Fruit fly (Drosophila melanogaster) whole organism, embryonic: ENCODE results near the gene CG17687.
A peak's percentile ranks its signal among the peaks of the same experiment; 100 is the strongest.

Experiments
- ATbp ChIP-seq: fragments of 200-800 bp; sonication (Bioruptor generic); optimal IDR thresholded peaks from 2 replicates; lab custom pipeline; 2017; ENCODE audit warnings: missing biosample characterization, mild to moderate bottlenecking, missing genetic modification characterization, missing genetic modification reagents
- Ada2b ChIP-seq: fragments of 200-800 bp; sonication (Bioruptor generic); IDR thresholded peaks from 2 replicates; pipeline ENCODE4 v1.3.6; 2022; ENCODE audit warnings: missing biosample characterization, missing genetic modification characterization
- Blimp-1 ChIP-seq: fragments of 200-800 bp; sonication (Bioruptor generic); optimal IDR thresholded peaks from 3 replicates; lab custom pipeline; 2018; ENCODE audit warnings: missing biosample characterization, missing genetic modification characterization, mild to moderate bottlenecking, moderate library complexity, missing genetic modification reagents
- BtbVII ChIP-seq: fragments of 200-800 bp; sonication (Bioruptor generic); optimal IDR thresholded peaks from 3 replicates; lab custom pipeline; 2017; ENCODE audit warnings: missing biosample characterization, mild to moderate bottlenecking, missing genetic modification characterization
- C15 ChIP-seq: fragments of 200-800 bp; sonication (Bioruptor generic); IDR thresholded peaks from 3 replicates; pipeline ENCODE4 v1.3.6; 2022; ENCODE audit warnings: missing biosample characterization, missing genetic modification characterization
- CG10979 ChIP-seq: fragments of 200-800 bp; sonication (Bioruptor generic); optimal IDR thresholded peaks from 2 replicates; lab custom pipeline; 2018; ENCODE audit warnings: missing biosample characterization, mild to moderate bottlenecking, missing genetic modification characterization, moderate library complexity
- CG12104 ChIP-seq: fragments of 200-800 bp; sonication (Bioruptor generic); optimal IDR thresholded peaks from 3 replicates; lab custom pipeline; 2016; ENCODE audit warnings: missing biosample characterization, missing genetic modification characterization
- CG12236 ChIP-seq: fragments of 200-800 bp; sonication (Bioruptor generic); optimal IDR thresholded peaks from 2 replicates; lab custom pipeline; 2016; ENCODE audit warnings: missing biosample characterization, missing genetic modification characterization
- CG1233 ChIP-seq: fragments of 200-800 bp; sonication (Bioruptor generic); optimal IDR thresholded peaks from 4 replicates; lab custom pipeline; 2018; ENCODE audit warnings: missing biosample characterization, mild to moderate bottlenecking, missing genetic modification characterization
- CG1602 ChIP-seq: fragments of 200-800 bp; sonication (Bioruptor generic); optimal IDR thresholded peaks from 3 replicates; lab custom pipeline; 2016; ENCODE audit warnings: missing biosample characterization, missing genetic modification characterization
- CG1603 ChIP-seq: fragments of 200-800 bp; sonication (Bioruptor generic); optimal IDR thresholded peaks from 2 replicates; lab custom pipeline; 2019; ENCODE audit warnings: missing biosample characterization, mild to moderate bottlenecking, missing genetic modification characterization, moderate library complexity
- CG31388 ChIP-seq: fragments of 200-800 bp; sonication (Bioruptor generic); optimal IDR thresholded peaks from 2 replicates; lab custom pipeline; 2016; ENCODE audit warnings: missing biosample characterization, missing genetic modification characterization
- CG4854 ChIP-seq: fragments of 200-800 bp; sonication (Bioruptor generic); optimal IDR thresholded peaks from 2 replicates; lab custom pipeline; 2016; ENCODE audit warnings: missing biosample characterization, missing genetic modification characterization, inconsistent platforms
- CG5180 ChIP-seq: fragments of 200-800 bp; sonication (Bioruptor generic); optimal IDR thresholded peaks from 3 replicates; lab custom pipeline; 2017; ENCODE audit warnings: missing biosample characterization, missing genetic modification characterization, mild to moderate bottlenecking, moderate library complexity, missing genetic modification reagents
- CG6654 ChIP-seq: fragments of 200-800 bp; sonication (Bioruptor generic); optimal IDR thresholded peaks from 2 replicates; lab custom pipeline; 2017; ENCODE audit warnings: missing biosample characterization, mild to moderate bottlenecking, missing genetic modification characterization
- CG7357 ChIP-seq: fragments of 200-800 bp; sonication (Bioruptor generic); IDR thresholded peaks from 3 replicates; pipeline ENCODE4 v1.3.6; 2022; ENCODE audit warnings: missing biosample characterization, missing genetic modification characterization
- CG9727 ChIP-seq: fragments of 200-800 bp; sonication (Bioruptor generic); optimal IDR thresholded peaks from 3 replicates; lab custom pipeline; 2017; ENCODE audit warnings: missing biosample characterization, mild to moderate bottlenecking, missing genetic modification characterization
- Deaf1 ChIP-seq: fragments of 200-800 bp; optimal IDR thresholded peaks from 3 replicates; lab custom pipeline; 2019; ENCODE audit warnings: missing biosample characterization, mild to moderate bottlenecking, missing genetic modification characterization, moderate library complexity
- Dip2 ChIP-seq: fragments of 200-800 bp; sonication (Bioruptor generic); IDR thresholded peaks from 2 replicates; pipeline ENCODE4 v1.3.6; 2022; ENCODE audit warnings: missing biosample characterization, missing genetic modification characterization
- Doc3 ChIP-seq: fragments of 200-800 bp; sonication (Bioruptor generic); IDR thresholded peaks from 3 replicates; pipeline ENCODE4 v1.3.6; 2022; ENCODE audit warnings: missing biosample characterization, missing genetic modification characterization; ENCODE audit not compliant: partially characterized antibody
- Eip74EF ChIP-seq, 2 experiments: fragments of 200-800 bp in 1 of 2; fragments of >200 bp in 1 of 2; sonication (Bioruptor generic) in 1 of 2; optimal IDR thresholded peaks; 2 replicates each; lab custom pipeline; 2017 to 2019; ENCODE audit warnings: missing biosample characterization in 2 of 2, missing genetic modification characterization in 2 of 2, mild to moderate bottlenecking in 1 of 2, moderate library complexity in 1 of 2
- Ets65A ChIP-seq: fragments of 200-800 bp; sonication (Bioruptor generic); peaks from one replicate; lab custom pipeline; 2016; ENCODE audit warnings: missing biosample characterization, missing genetic modification characterization
- Hmx ChIP-seq: fragments of 200-800 bp; sonication (Bioruptor generic); optimal IDR thresholded peaks from 2 replicates; lab custom pipeline; 2016; ENCODE audit warnings: missing biosample characterization, missing genetic modification characterization
- Med ChIP-seq: fragments of 200-800 bp; sonication (Bioruptor generic); peaks from one replicate; lab custom pipeline; 2016; ENCODE audit warnings: missing biosample characterization, missing genetic modification characterization, mild to moderate bottlenecking, inconsistent platforms, moderate library complexity
- Meics ChIP-seq: fragments of 200-800 bp; sonication (Bioruptor generic); optimal IDR thresholded peaks from 2 replicates; lab custom pipeline; 2017; ENCODE audit warnings: missing biosample characterization, mild to moderate bottlenecking, missing genetic modification characterization
- NC2β ChIP-seq: fragments of 200-800 bp; sonication (Bioruptor generic); optimal IDR thresholded peaks from 2 replicates; lab custom pipeline; 2016; ENCODE audit warnings: missing biosample characterization, missing genetic modification characterization
- Trl ChIP-seq, 3 experiments: fragments of >200 bp in 2 of 3; fragments of 200-800 bp in 1 of 3; sonication (Bioruptor generic) in 1 of 3; optimal IDR thresholded peaks; 2 replicates in 1 of 3; 3 replicates in 2 of 3; lab custom pipeline; 2016 to 2017; ENCODE audit warnings: missing biosample characterization in 1 of 3, missing genetic modification characterization in 1 of 3
- Xrp1 ChIP-seq: fragments of 200-800 bp; sonication (Bioruptor generic); IDR thresholded peaks from 2 replicates; pipeline ENCODE4 v1.3.6; 2022; ENCODE audit warnings: missing biosample characterization, missing genetic modification characterization
- emc ChIP-seq: fragments of 200-800 bp; sonication (Bioruptor generic); optimal IDR thresholded peaks from 2 replicates; lab custom pipeline; 2016; ENCODE audit warnings: missing biosample characterization, missing genetic modification characterization
- en ChIP-seq: fragments of 200-800 bp; sonication (Bioruptor generic); optimal IDR thresholded peaks from 2 replicates; lab custom pipeline; 2016; ENCODE audit warnings: missing biosample characterization, missing genetic modification characterization
- exex ChIP-seq: fragments of 200-800 bp; sonication (Bioruptor generic); optimal IDR thresholded peaks from 4 replicates; lab custom pipeline; 2018; ENCODE audit warnings: missing biosample characterization, mild to moderate bottlenecking, missing genetic modification characterization, moderate library complexity
- eyg ChIP-seq: fragments of 200-800 bp; sonication (Bioruptor generic); optimal IDR thresholded peaks from 3 replicates; lab custom pipeline; 2016; ENCODE audit warnings: missing biosample characterization, missing genetic modification characterization
- fd64A ChIP-seq: fragments of 200-800 bp; sonication (Bioruptor generic); optimal IDR thresholded peaks from 3 replicates; lab custom pipeline; 2018; ENCODE audit warnings: missing biosample characterization, mild to moderate bottlenecking, missing genetic modification characterization
- fd96Cb ChIP-seq: fragments of 200-800 bp; sonication (Bioruptor generic); optimal IDR thresholded peaks from 2 replicates; lab custom pipeline; 2018; ENCODE audit warnings: missing biosample characterization, mild to moderate bottlenecking, missing genetic modification characterization, moderate library complexity
- gce ChIP-seq: fragments of 200-800 bp; sonication (Bioruptor generic); IDR thresholded peaks from 3 replicates; pipeline ENCODE4 v1.3.6; 2022; ENCODE audit warnings: missing biosample characterization, missing genetic modification characterization
- grau ChIP-seq: fragments of 200-800 bp; optimal IDR thresholded peaks from 3 replicates; lab custom pipeline; 2019; ENCODE audit warnings: missing biosample characterization, mild to moderate bottlenecking, missing genetic modification characterization, moderate library complexity
- hb ChIP-seq: fragments of 200-800 bp; sonication (Bioruptor generic); IDR thresholded peaks from 3 replicates; pipeline ENCODE4 v1.3.6; 2022; ENCODE audit warnings: missing biosample characterization, missing genetic modification characterization; ENCODE audit not compliant: partially characterized antibody
- hth ChIP-seq: fragments of >200 bp; optimal IDR thresholded peaks from 2 replicates; lab custom pipeline; 2017; ENCODE audit warnings: inconsistent platforms
- inv ChIP-seq: fragments of 200-800 bp; sonication (Bioruptor generic); IDR thresholded peaks from 2 replicates; pipeline ENCODE4 v1.3.6; 2022; ENCODE audit warnings: missing biosample characterization, missing genetic modification characterization; ENCODE audit not compliant: partially characterized antibody
- lmd ChIP-seq: fragments of 200-800 bp; sonication (Bioruptor generic); IDR thresholded peaks from 2 replicates; pipeline ENCODE4 v1.3.6; 2022; ENCODE audit warnings: missing biosample characterization, missing genetic modification characterization
- maf-S ChIP-seq: fragments of 200-800 bp; sonication (Bioruptor generic); optimal IDR thresholded peaks from 2 replicates; lab custom pipeline; 2016; ENCODE audit warnings: missing biosample characterization, missing genetic modification characterization
- oc ChIP-seq: fragments of 200-800 bp; sonication (Bioruptor generic); optimal IDR thresholded peaks from 2 replicates; lab custom pipeline; 2018; ENCODE audit warnings: missing biosample characterization, mild to moderate bottlenecking, missing genetic modification characterization, moderate library complexity
- sens ChIP-seq: fragments of 200-800 bp; sonication (Bioruptor generic); peaks from one replicate; lab custom pipeline; 2016; ENCODE audit warnings: missing biosample characterization, missing genetic modification characterization
- shn ChIP-seq: fragments of 200-800 bp; sonication (Bioruptor generic); optimal IDR thresholded peaks from 3 replicates; lab custom pipeline; 2016; ENCODE audit warnings: missing biosample characterization, missing genetic modification characterization
- sna ChIP-seq: fragments of 200-800 bp; sonication (Bioruptor generic); IDR thresholded peaks from 2 replicates; pipeline ENCODE4 v1.3.6; 2022; ENCODE audit warnings: missing biosample characterization, missing genetic modification characterization; ENCODE audit not compliant: partially characterized antibody
- ttk ChIP-seq: fragments of 200-800 bp; sonication (Bioruptor generic); IDR thresholded peaks from 2 replicates; pipeline ENCODE4 v2.1.2; 2022; ENCODE audit warnings: missing biosample characterization, missing genetic modification characterization
- wor ChIP-seq: fragments of 200-800 bp; sonication (Bioruptor generic); IDR thresholded peaks from 2 replicates; pipeline ENCODE4 v1.3.6; 2022; ENCODE audit warnings: missing biosample characterization, missing genetic modification characterization
- zen ChIP-seq: fragments of 200-800 bp; sonication (Bioruptor generic); optimal IDR thresholded peaks from 3 replicates; lab custom pipeline; 2018; ENCODE audit warnings: missing biosample characterization, mild to moderate bottlenecking, missing genetic modification characterization, moderate library complexity
- zfh1 ChIP-seq: fragments of 200-800 bp; sonication (Bioruptor generic); IDR thresholded peaks from 3 replicates; pipeline ENCODE4 v1.3.6; 2022; ENCODE audit warnings: missing biosample characterization, missing genetic modification characterization

The CG17687 gene

DNA sequence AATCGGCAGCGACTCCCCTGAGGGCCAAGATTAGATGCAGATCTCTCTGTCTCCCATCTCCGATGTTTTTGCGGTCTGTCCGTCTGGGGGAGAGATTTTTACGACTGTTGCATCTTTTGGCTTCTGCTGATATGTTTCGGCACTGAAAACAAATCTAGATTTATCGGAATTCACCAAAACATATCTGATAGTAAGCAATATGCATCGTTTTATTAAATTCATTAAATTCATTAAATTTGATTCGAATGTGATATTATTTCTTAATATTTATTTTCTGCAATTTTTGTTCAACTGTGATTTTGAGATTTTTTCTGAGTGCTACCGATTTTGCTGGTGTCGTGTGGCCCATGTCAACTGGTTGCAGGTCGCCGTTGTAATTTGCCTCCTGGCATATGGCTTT is 44.7 kb downstream of the CG17687 start:
- no peak for TF ChIP-seq grau (tag; lab: Kevin White, UChicago)
- TF ChIP-seq CG6654 (GFP tag; lab: Kevin White, UChicago), result no peak
- no peak for TF ChIP-seq CG5180 (GFP tag; lab: Kevin White, UChicago)
- no peak for TF ChIP-seq Hmx (GFP tag; lab: Kevin White, UChicago)
- TF ChIP-seq CG9727 (GFP tag; lab: Kevin White, UChicago), result peak; percentile 15
- TF ChIP-seq CG10979 (tag; lab: Kevin White, UChicago), result peak; percentile 12
- no peak for TF ChIP-seq emc (GFP tag; lab: Kevin White, UChicago)
- no peak for TF ChIP-seq CG31388
- no peak for TF ChIP-seq gce
- peak; percentile 87 for TF ChIP-seq sens
- TF ChIP-seq sna (GFP tag; lab: Robert Waterston, UW), result no peak

DNA sequence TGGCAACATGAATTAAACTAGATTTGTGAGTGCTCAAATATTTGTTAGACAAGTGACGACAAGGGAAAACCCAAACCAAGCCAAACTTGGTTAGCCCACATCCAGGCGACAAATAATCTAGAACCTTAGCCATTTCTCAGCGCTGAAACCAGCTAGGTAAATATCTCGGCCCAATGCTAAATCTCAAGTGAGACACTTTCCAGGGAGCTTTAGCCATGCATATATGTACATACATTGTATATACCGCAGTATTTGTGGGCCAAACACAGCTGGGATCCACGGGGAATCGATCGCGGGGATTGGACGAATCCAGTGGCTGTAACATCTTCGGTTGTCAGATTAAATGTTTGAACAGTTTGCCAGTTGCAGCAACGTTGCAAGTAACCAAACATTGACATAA is 48.8 kb downstream of the CG17687 start:
- TF ChIP-seq CG7357 (GFP tag; lab: Robert Waterston, UW) (no peak), Doc3 (no peak), CG1603 (tag; lab: Kevin White, UChicago) (peak; percentile 25), ATbp (GFP tag; lab: Kevin White, UChicago) (peak; percentile 26), zfh1 (GFP tag; lab: Robert Waterston, UW) (no peak), maf-S (no peak), fd96Cb (no peak), sens (peak; percentile 91), wor (GFP tag; lab: Robert Waterston, UW) (no peak), Meics (GFP tag; lab: Kevin White, UChicago) (peak; percentile 19), fd64A (GFP tag; lab: Kevin White, UChicago) (peak; percentile 13), Med (GFP tag; lab: Kevin White, UChicago) (peak; percentile 31), CG12104 (GFP tag; lab: Kevin White, UChicago) (no peak), CG9727 (GFP tag; lab: Kevin White, UChicago) (no peak), Xrp1 (no peak), NC2β (GFP tag; lab: Kevin White, UChicago) (no peak), Ets65A (GFP tag; lab: Kevin White, UChicago) (peak; percentile 35), en (GFP tag; lab: Kevin White, UChicago) (no peak), hb (GFP tag; lab: Robert Waterston, UW) (no peak), hth (lab: Kevin White, UChicago) (no peak), oc (no peak)

DNA sequence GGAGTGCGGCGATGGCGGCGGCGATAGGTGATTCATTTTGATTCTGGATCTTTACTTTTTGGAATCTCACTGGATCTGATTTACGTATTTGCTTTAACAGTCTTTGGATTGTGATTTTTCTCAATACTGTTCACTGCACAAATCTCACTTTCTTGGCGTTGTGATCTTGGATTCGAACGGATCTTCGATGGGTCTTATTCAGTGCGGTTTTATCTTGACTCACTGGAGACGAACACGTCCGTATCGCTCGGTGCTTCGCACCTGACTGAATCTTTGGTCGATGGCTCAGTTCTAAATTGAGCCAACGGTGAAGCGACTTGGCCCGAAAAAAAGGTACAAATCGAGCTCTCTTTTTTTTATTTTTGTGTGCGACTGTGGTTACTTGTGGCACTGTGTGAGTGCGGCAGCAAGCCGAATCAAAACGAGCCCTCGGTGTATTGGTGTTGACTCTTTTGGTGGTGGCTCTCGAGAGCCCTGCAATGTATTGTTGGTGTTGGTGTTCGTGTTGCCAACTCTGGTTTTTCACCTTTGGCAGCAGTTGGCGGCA is 52.1 kb downstream of the CG17687 start, which contains the start of gene sens:
Gene sens, minus strand, starts transcription at position 254 of the 547 bp plus-strand sequence.
- TF ChIP-seq Trl (optimal IDR thresholded peaks at IDR 0.05; lab: Kevin White, UChicago), result peak in 1 of 2 experiments; percentile 11
- no peak for TF ChIP-seq Trl (GFP tag; optimal IDR thresholded peaks at IDR 0.05; lab: Kevin White, UChicago)
- TF ChIP-seq CG4854 (GFP tag; lab: Kevin White, UChicago), result no peak
- no peak for TF ChIP-seq exex (tag; lab: Kevin White, UChicago)
- TF ChIP-seq Dip2 (GFP tag; lab: Robert Waterston, UW), result no peak
- no peak for TF ChIP-seq inv
- TF ChIP-seq zen (tag; lab: Kevin White, UChicago), result no peak
- no peak for TF ChIP-seq shn (GFP tag; lab: Kevin White, UChicago)
- TF ChIP-seq eyg (GFP tag; lab: Kevin White, UChicago), result no peak
- TF ChIP-seq hth (lab: Kevin White, UChicago), result no peak
- TF ChIP-seq ttk (GFP tag; lab: Robert Waterston, UW), result no peak
- no peak for TF ChIP-seq Blimp-1
- no peak for TF ChIP-seq Eip74EF (GFP tag; optimal IDR thresholded peaks at IDR 0.05; lab: Kevin White, UChicago)
- TF ChIP-seq CG1233 (GFP tag; lab: Kevin White, UChicago), result no peak
- TF ChIP-seq BtbVII (GFP tag; lab: Kevin White, UChicago), result no peak
- peak; percentile 59 for TF ChIP-seq Deaf1 (tag; lab: Kevin White, UChicago)
- no peak for TF ChIP-seq lmd (GFP tag; lab: Robert Waterston, UW)
- TF ChIP-seq CG1602, result no peak
- TF ChIP-seq CG12236 (GFP tag; lab: Kevin White, UChicago), result no peak
- no peak for TF ChIP-seq C15
- TF ChIP-seq Ada2b (GFP tag; lab: Robert Waterston, UW), result no peak
